Worm (Caenorhabditis elegans) whole organism, late embryonic: ENCODE results near the gene pigt-1.

Experiments used
- C08G9.2 ChIP-seq: sonication (generic microtip); optimal IDR thresholded peaks from 2 replicates; lab custom pipeline; 2016; ENCODE audit warnings: mild to moderate bottlenecking, missing genetic modification characterization, moderate library complexity, missing compliant biosample characterization
- C38D4.7 ChIP-seq: fragments of 200-800 bp; sonication (Bioruptor generic); optimal IDR thresholded peaks from 2 replicates; lab custom pipeline; 2018; ENCODE audit warnings: mild to moderate bottlenecking, missing genetic modification characterization, moderate library complexity, missing compliant biosample characterization
- F13H6.1 ChIP-seq: sonication (generic microtip); optimal IDR thresholded peaks from 2 replicates; lab custom pipeline; 2016; ENCODE audit warnings: missing genetic modification characterization, missing compliant biosample characterization
- K09A11.1 ChIP-seq: sonication (generic microtip); optimal IDR thresholded peaks from 2 replicates; lab custom pipeline; 2017; ENCODE audit warnings: antibody characterized with exemption, mild to moderate bottlenecking, missing genetic modification characterization, missing compliant biosample characterization; ENCODE audit not compliant: insufficient read depth
- Y22D7AL.16 ChIP-seq: sonication (generic microtip); optimal IDR thresholded peaks from 2 replicates; lab custom pipeline; 2016; ENCODE audit warnings: missing genetic modification characterization, missing compliant biosample characterization
- ceh-14 ChIP-seq: sonication (generic microtip); optimal IDR thresholded peaks from 2 replicates; lab custom pipeline; 2016; ENCODE audit warnings: missing genotype, missing genetic modification characterization, missing compliant biosample characterization
- ceh-18 ChIP-seq: sonication (generic microtip); optimal IDR thresholded peaks from 2 replicates; lab custom pipeline; 2016; ENCODE audit warnings: missing genetic modification characterization, missing compliant biosample characterization
- ceh-2 ChIP-seq: sonication (generic microtip); optimal IDR thresholded peaks from 2 replicates; lab custom pipeline; 2016; ENCODE audit warnings: missing genotype, missing genetic modification characterization, missing compliant biosample characterization
- ceh-30 ChIP-seq: fragments of 150-350 bp; optimal IDR thresholded peaks from 2 replicates; lab custom pipeline; 2014; ENCODE audit warnings: missing biosample characterization, missing genetic modification characterization
- ceh-45 ChIP-seq: fragments of 200-800 bp; sonication (Bioruptor generic); IDR thresholded peaks from 2 replicates; pipeline ENCODE4 v1.3.6; 2022; ENCODE audit warnings: missing genetic modification reagents, missing genetic modification characterization, missing compliant biosample characterization
- ceh-48 ChIP-seq: sonication (generic microtip); optimal IDR thresholded peaks from 2 replicates; lab custom pipeline; 2016; ENCODE audit warnings: missing genetic modification characterization, inconsistent platforms, missing compliant biosample characterization
- fax-1 ChIP-seq: sonication (generic microtip); optimal IDR thresholded peaks from 2 replicates; lab custom pipeline; 2016; ENCODE audit warnings: missing genotype, missing genetic modification characterization, missing compliant biosample characterization
- fkh-6 ChIP-seq: sonication (generic microtip); optimal IDR thresholded peaks from 2 replicates; lab custom pipeline; 2016; ENCODE audit warnings: missing genetic modification characterization, missing compliant biosample characterization
- gmeb-2 ChIP-seq: sonication (generic microtip); optimal IDR thresholded peaks from 2 replicates; lab custom pipeline; 2016; ENCODE audit warnings: missing genetic modification characterization, inconsistent platforms, missing compliant biosample characterization
- hlh-13 ChIP-seq: fragments of 200-800 bp; sonication (Bioruptor generic); optimal IDR thresholded peaks from 2 replicates; lab custom pipeline; 2018; ENCODE audit warnings: mild to moderate bottlenecking, missing genetic modification characterization, missing compliant biosample characterization
- lim-6 ChIP-seq: sonication (generic microtip); optimal IDR thresholded peaks from 2 replicates; lab custom pipeline; 2016; ENCODE audit warnings: missing genetic modification characterization, missing compliant biosample characterization
- madf-2 ChIP-seq: sonication (generic microtip); optimal IDR thresholded peaks from 2 replicates; lab custom pipeline; 2017; ENCODE audit warnings: missing genetic modification characterization, missing compliant biosample characterization
- nfya-1 ChIP-seq: sonication (generic microtip); optimal IDR thresholded peaks from 2 replicates; lab custom pipeline; 2017; ENCODE audit warnings: missing genetic modification characterization, mild to moderate bottlenecking, missing compliant biosample characterization, antibody characterized with exemption, moderate library complexity
- nhr-11 ChIP-seq: fragments of 150-350 bp; optimal IDR thresholded peaks from 2 replicates; lab custom pipeline; 2014; ENCODE audit warnings: missing biosample characterization, missing genetic modification characterization
- odd-2 ChIP-seq: sonication (generic microtip); optimal IDR thresholded peaks from 2 replicates; lab custom pipeline; 2017; ENCODE audit warnings: antibody characterized with exemption, mild to moderate bottlenecking, missing genetic modification characterization, missing compliant biosample characterization
- pag-3 ChIP-seq: sonication (generic microtip); optimal IDR thresholded peaks from 2 replicates; lab custom pipeline; 2016; ENCODE audit warnings: missing compliant biosample characterization, missing genetic modification characterization, borderline replicate concordance
- pat-9 ChIP-seq: fragments of 200-800 bp; sonication (Bioruptor generic); optimal IDR thresholded peaks from 2 replicates; lab custom pipeline; 2018; ENCODE audit warnings: mild to moderate bottlenecking, missing genetic modification characterization, moderate library complexity, missing compliant biosample characterization
- pax-1 ChIP-seq: fragments of 150-350 bp; optimal IDR thresholded peaks from 2 replicates; lab custom pipeline; 2014; ENCODE audit warnings: missing biosample characterization, missing genetic modification characterization
- pha-4 ChIP-seq: fragments of 150-350 bp; optimal IDR thresholded peaks from 2 replicates; lab custom pipeline; 2018; ENCODE audit warnings: missing biosample characterization, missing genetic modification reagents, missing genetic modification characterization
- pros-1 ChIP-seq: fragments of 150-350 bp; optimal IDR thresholded peaks from 2 replicates; lab custom pipeline; 2014; ENCODE audit warnings: missing biosample characterization, missing genetic modification reagents, missing genetic modification characterization
- sox-2 ChIP-seq: fragments of 200-800 bp; sonication (Bioruptor generic); IDR thresholded peaks from 2 replicates; pipeline ENCODE4 v1.3.6; 2022; ENCODE audit warnings: missing genetic modification reagents, missing genetic modification characterization, missing compliant biosample characterization
- sox-4 ChIP-seq: sonication (generic microtip); optimal IDR thresholded peaks from 2 replicates; lab custom pipeline; 2017; ENCODE audit warnings: mild to moderate bottlenecking, missing genetic modification characterization, inconsistent platforms, missing compliant biosample characterization
- syd-9 ChIP-seq: sonication (generic microtip); optimal IDR thresholded peaks from 2 replicates; lab custom pipeline; 2016; ENCODE audit warnings: mild to moderate bottlenecking, missing genetic modification characterization, moderate library complexity, missing compliant biosample characterization
- unc-3 ChIP-seq, 2 experiments: fragments of 200-800 bp in 1 of 2; sonication (Bioruptor generic) in 1 of 2; sonication (generic microtip) in 1 of 2; conservative IDR thresholded peaks in 1 of 2; optimal IDR thresholded peaks in 1 of 2; 2 replicates each; pipeline versions ENCODE4 v1.3.6 to Lab custom; 2016 to 2022; ENCODE audit warnings: missing compliant biosample characterization in 2 of 2, missing genetic modification characterization in 2 of 2, missing genetic modification reagents in 1 of 2
- unc-86 ChIP-seq: sonication (generic microtip); optimal IDR thresholded peaks from 2 replicates; lab custom pipeline; 2016; ENCODE audit warnings: missing genetic modification characterization, missing compliant biosample characterization
- zip-5 ChIP-seq: sonication (generic microtip); optimal IDR thresholded peaks from 2 replicates; lab custom pipeline; 2016; ENCODE audit warnings: missing genetic modification characterization, missing compliant biosample characterization

The pigt-1 gene

DNA sequence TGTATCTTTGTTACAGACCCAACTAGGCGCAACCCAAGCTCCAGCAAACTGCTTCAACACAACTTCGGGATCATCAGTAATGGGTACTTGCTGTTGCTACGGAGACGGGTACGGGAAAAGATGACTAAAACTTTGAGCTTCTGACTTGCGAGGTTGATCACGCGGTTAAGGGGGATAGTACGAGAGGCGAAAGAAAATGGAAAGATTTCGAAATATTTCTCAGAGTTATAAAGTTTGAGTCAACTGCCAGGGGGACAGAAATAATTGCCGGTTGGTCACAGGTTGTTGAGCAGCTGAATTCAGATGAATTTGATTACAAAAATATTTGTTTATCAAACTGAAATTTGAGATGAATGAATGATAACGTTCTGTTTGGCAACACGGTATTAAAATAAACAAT is 33.0 kb downstream of the pigt-1 start:
- no peak for TF ChIP-seq ceh-30 (tag; lab: Kevin White, UChicago)
- TF ChIP-seq F13H6.1 (tag; lab: Kevin White, UChicago) = no peak
- no peak for TF ChIP-seq hlh-13 (GFP tag; lab: Kevin White, UChicago)
- TF ChIP-seq C38D4.7 (GFP tag; lab: Kevin White, UChicago) = no peak
- TF ChIP-seq ceh-45 = no peak
- no peak for TF ChIP-seq ceh-14 (tag; lab: Kevin White, UChicago)
- TF ChIP-seq unc-3 (GFP tag; conservative IDR thresholded peaks at IDR 0.05; lab: Robert Waterston, UW) = no peak
- TF ChIP-seq unc-3 (tag; optimal IDR thresholded peaks at IDR 0.05; lab: Kevin White, UChicago) = no peak
- no peak for TF ChIP-seq zip-5 (tag; lab: Kevin White, UChicago)
- no peak for TF ChIP-seq ceh-2
- TF ChIP-seq pax-1 = no peak
- TF ChIP-seq, all 69 proteins: peak for 0

DNA sequence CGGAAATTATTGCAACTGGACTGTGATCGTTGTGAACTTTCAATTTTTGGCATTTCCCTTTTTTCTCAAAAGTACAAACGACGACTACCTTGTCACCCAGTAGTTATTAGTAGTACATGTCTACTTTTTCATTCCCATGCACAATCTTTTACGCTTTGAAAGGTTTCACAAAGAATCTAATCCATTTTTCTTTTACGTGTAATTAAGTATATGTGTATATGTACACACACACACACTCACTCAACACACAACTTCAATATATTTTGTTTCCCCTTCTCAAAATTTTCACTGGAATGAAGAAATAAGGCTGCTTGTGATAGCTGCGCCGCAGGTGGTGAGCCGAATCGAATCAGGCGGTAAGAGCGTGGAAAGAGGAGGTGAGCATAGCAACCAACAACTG is 33.9 kb downstream of the pigt-1 start, which contains the start of gene F58B4.6:
Gene F58B4.6 (plus strand): TSS at position 301 of the 400 bp plus-strand sequence.
- TF ChIP-seq fax-1 = no peak
- TF ChIP-seq, all 69 proteins: peak for 0

DNA sequence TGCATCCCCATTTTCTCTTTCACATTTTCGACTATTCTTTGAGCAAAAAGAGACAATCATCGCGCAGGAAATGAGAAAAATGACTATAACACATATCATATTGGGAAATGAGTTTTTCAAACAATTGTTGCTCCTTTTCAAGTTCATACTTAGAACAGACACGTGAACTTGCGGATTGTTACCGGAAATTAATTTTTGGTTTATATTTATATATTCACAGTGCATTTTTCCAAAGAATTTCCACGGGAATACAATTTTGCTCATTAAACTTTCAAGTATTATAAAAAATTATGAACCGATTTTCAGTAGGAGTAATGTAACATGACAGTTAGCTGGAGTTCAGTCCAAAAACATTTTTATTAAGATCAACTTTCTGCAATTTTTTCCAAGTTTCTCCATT is 35.4 kb downstream of the pigt-1 start, which contains the start of gene F58B4.7:
Gene F58B4.7 (minus strand): TSS at position 101 of the 400 bp plus-strand sequence.
- TF ChIP-seq ceh-2 (no peak), Y22D7AL.16 (tag; lab: Kevin White, UChicago) (no peak), ceh-45 (no peak), pag-3 (tag; lab: Kevin White, UChicago) (no peak), hlh-13 (GFP tag; lab: Kevin White, UChicago) (no peak), fkh-6 (no peak), pha-4 (tag; lab: Kevin White, UChicago) (no peak), K09A11.1 (tag; lab: Kevin White, UChicago) (no peak)

DNA sequence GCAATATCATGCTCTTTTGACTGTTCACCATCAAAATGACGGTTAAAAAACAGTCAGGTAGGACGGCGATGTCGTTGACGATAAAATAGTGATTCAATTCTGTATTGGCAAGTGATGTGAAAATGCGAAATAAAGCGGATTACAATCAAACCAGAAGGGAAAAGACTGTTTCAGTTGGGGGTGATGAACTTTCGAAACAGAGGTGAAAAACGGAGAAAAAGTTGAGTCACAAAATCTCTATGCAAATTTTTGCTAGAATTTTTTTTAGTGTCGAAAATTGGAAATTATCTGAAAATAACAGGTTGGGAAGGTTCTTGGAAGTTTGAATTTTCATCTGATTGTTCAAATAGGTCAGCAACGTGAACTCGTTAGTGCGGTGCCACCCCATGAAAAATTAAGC is 36.9 kb downstream of the pigt-1 start, which contains the start of gene nas-31:
Gene nas-31 (minus strand): TSS at position 101 of the 400 bp plus-strand sequence.
- TF ChIP-seq odd-2 (tag; lab: Kevin White, UChicago) = no peak
- no peak for TF ChIP-seq pat-9
- TF ChIP-seq pros-1 = no peak
- no peak for TF ChIP-seq C08G9.2 (tag; lab: Kevin White, UChicago)
- TF ChIP-seq ceh-48 (tag; lab: Kevin White, UChicago) = no peak
- no peak for TF ChIP-seq nfya-1 (tag; lab: Kevin White, UChicago)
- no peak for TF ChIP-seq madf-2 (tag; lab: Kevin White, UChicago)
- TF ChIP-seq gmeb-2 (tag; lab: Kevin White, UChicago) = no peak
- TF ChIP-seq nhr-11 = no peak

DNA sequence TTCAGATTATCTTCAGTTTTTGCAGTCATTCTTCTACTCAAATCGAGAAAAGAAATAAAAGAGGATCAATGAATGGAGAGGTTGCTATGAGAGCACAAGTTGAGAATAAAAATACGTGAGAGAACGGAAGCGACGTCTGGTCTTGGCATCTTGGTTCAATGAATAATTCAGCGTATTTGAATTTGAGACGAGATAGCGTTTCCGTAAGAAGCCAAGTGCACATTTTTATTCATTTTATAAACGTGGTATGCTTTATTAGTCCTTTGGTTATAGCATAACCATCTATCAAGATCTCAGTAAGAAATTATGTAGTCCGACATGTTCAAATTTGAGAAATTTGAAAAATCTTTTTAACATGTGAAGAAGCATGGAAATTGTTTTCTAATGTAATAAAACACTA is 40.2 kb downstream of the pigt-1 start, which contains the start of gene F58B4.2:
Gene F58B4.2 (minus strand): TSS at position 101 of the 400 bp plus-strand sequence.
- no peak for TF ChIP-seq lim-6
- TF ChIP-seq sox-2 = no peak
- no peak for TF ChIP-seq syd-9
- TF ChIP-seq nfya-1 (tag; lab: Kevin White, UChicago) = no peak
- no peak for TF ChIP-seq pag-3 (tag; lab: Kevin White, UChicago)
- no peak for TF ChIP-seq unc-86 (tag; lab: Kevin White, UChicago)
- TF ChIP-seq madf-2 (tag; lab: Kevin White, UChicago) = no peak

DNA sequence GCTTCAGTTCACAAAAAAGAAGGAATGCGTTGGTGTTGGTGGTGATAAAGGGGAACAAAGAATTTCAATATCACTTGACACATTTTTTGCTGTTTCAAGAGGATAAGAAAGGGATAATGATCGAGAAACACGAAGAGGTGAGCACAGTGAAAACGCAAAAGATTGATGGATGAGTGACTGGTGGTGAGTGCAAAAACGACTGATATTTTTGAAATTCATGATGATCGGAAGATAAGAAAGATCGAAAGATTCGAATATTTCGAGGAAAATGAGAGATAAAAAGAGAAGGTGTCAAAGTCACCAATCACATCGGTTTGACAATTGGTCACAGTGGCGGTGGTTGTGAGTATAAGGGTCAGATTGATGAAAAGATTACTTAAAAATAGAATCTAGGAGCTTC is 42.7 kb downstream of the pigt-1 start:
- TF ChIP-seq ceh-18 (tag; lab: Kevin White, UChicago) = peak; percentile 2
- no peak for TF ChIP-seq sox-4
